Fruit fly (Drosophila melanogaster) whole organism: ENCODE measurements around the gene Doc2.

Source experiments
- Dll ChIP-seq: fragments of >200 bp; optimal IDR thresholded peaks from 2 replicates; lab custom pipeline; 2017
- pan ChIP-seq: fragments of >200 bp; optimal IDR thresholded peaks from 2 replicates; lab custom pipeline; 2017
- psq ChIP-seq: fragments of >200 bp; optimal IDR thresholded peaks from 2 replicates; lab custom pipeline; 2017
- usp ChIP-seq: fragments of >200 bp; optimal IDR thresholded peaks from 2 replicates; lab custom pipeline; 2017; ENCODE audit warnings: missing biosample characterization, missing genetic modification characterization, mixed read lengths

DNA sequence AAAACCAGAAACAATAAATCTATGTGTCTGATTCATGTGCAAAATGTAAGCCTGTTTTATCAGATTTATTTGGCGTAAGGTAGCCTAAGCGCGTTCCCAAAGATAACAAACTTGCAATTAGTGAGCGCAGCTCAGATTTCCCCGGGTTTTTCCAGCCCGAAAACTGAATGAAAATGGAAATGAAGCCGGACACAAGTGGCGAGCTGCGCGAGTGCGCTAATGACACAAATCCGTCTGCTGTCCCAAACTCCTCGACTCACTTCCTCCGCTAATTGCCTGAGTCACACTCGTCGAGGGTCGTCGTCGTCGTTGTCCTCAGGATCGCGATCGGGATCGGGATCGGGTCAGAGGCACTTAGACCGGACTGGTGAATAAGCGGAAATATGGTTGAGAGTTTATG, 16.5 kb downstream of the Doc2 start:
- TF ChIP-seq pan (lab: Kevin White, UChicago) (no peak), usp (GFP tag; lab: Kevin White, UChicago) (no peak), psq (lab: Kevin White, UChicago) (no peak), Dll (lab: Kevin White, UChicago) (no peak)
